Worm (Caenorhabditis elegans) whole organism, early embryonic: ENCODE data around the gene W03C9.1.

Source experiments
- ama-1 ChIP-seq: fragments of 150-350 bp; optimal IDR thresholded peaks from 2 replicates; lab custom pipeline; 2014
- ceh-13 ChIP-seq: fragments of 200-800 bp; sonication (Bioruptor generic); optimal IDR thresholded peaks from 2 replicates; lab custom pipeline; 2018; ENCODE audit warnings: mild to moderate bottlenecking, missing genetic modification characterization, missing compliant biosample characterization
- ceh-36 ChIP-seq: sonication (generic microtip); optimal IDR thresholded peaks from 2 replicates; lab custom pipeline; 2016; ENCODE audit warnings: missing genetic modification characterization, inconsistent platforms, missing compliant biosample characterization
- ets-7 ChIP-seq: sonication (generic microtip); optimal IDR thresholded peaks from 2 replicates; lab custom pipeline; 2016; ENCODE audit warnings: missing genotype, missing genetic modification characterization, missing compliant biosample characterization
- flt-1 ChIP-seq: fragments of 200-800 bp; sonication (Bioruptor generic); IDR thresholded peaks from 2 replicates; pipeline ENCODE4 v1.3.6; 2022; ENCODE audit warnings: missing genetic modification characterization, missing compliant biosample characterization
- sea-1 ChIP-seq: fragments of 200-800 bp; sonication (Bioruptor generic); conservative IDR thresholded peaks from 2 replicates; pipeline ENCODE4 v1.3.6; 2022; ENCODE audit warnings: missing genetic modification characterization, missing compliant biosample characterization
- tbx-11 ChIP-seq: fragments of 200-800 bp; sonication (Bioruptor generic); IDR thresholded peaks from 2 replicates; pipeline ENCODE4 v1.3.6; 2022; ENCODE audit warnings: missing genetic modification characterization, missing compliant biosample characterization

- TF ChIP-seq ets-7 (tag; lab: Kevin White, UChicago) = no peak
- no peak for TF ChIP-seq sea-1 (GFP tag; lab: Robert Waterston, UW)
- no peak for TF ChIP-seq ceh-36 (tag; lab: Kevin White, UChicago)
- TF ChIP-seq ama-1 (lab: Kevin White, UChicago) = peak; percentile 37
- no peak for TF ChIP-seq tbx-11 (GFP tag; lab: Robert Waterston, UW)
- no peak for TF ChIP-seq flt-1 (GFP tag; lab: Robert Waterston, UW)
- TF ChIP-seq ceh-13 (GFP tag; lab: Kevin White, UChicago) = no peak
Measured at ce11 chrII:11988724-11989123, 26.8 kb upstream of the W03C9.1 start, which contains the start of gene Y17G7B.3.
